Fruit fly (Drosophila melanogaster): ENCODE data around the gene CG1523.

Gene CG1523

DNA sequence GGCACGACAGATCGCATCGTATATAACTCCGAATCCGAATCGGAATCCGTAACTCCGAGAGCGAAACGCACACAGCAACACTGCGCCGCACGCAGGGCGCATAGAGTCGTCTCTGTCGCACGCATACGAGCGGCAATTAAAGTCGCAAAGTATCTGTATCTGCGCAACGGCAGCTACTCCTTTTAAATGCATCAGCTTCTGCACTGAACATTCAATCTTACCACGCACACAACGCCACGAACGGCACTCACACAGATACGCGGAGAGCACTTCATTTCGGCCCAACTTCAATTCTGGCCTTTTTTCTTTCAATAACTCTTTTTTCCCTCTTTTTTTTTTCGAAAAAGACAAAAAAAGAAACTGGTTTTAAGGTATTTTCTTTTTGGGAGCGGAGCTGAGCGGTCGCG lies 38.8 kb upstream of the CG1523 start:
- peak; percentile 25 for TF ChIP-seq h (GFP tag; optimal IDR thresholded peaks at IDR 0.05)
- no peak for TF ChIP-seq br (GFP tag; optimal IDR thresholded peaks at IDR 0.05)
- no peak for TF ChIP-seq Hr78 (GFP tag; optimal IDR thresholded peaks at IDR 0.05)
- TF ChIP-seq dsf (GFP tag; optimal IDR thresholded peaks at IDR 0.05; ENCODE audit: borderline replicate concordance), result no peak
- peak; percentile 81 for TF ChIP-seq Rel (GFP tag; optimal IDR thresholded peaks at IDR 0.05)
- peak; percentile 21 for TF ChIP-seq Rel (tag; optimal IDR thresholded peaks at IDR 0.05)
- TF ChIP-seq fru (GFP tag; optimal IDR thresholded peaks at IDR 0.05), result no peak
- TF ChIP-seq CG9705 (GFP tag; optimal IDR thresholded peaks at IDR 0.05), result peak; percentile 6
- peak; percentile 41 for TF ChIP-seq Hr83 (GFP tag; optimal IDR thresholded peaks at IDR 0.05; ENCODE audit: poor library complexity, severe bottlenecking)
- no peak for TF ChIP-seq Myc (optimal IDR thresholded peaks at IDR 0.05)
- peak; percentile 22 for TF ChIP-seq psq (GFP tag; optimal IDR thresholded peaks at IDR 0.05)
- no peak for TF ChIP-seq Vsx2 (GFP tag; optimal IDR thresholded peaks at IDR 0.05; ENCODE audit: partially characterized antibody)
- TF ChIP-seq CrebA (GFP tag; optimal IDR thresholded peaks at IDR 0.05; ENCODE audit: borderline replicate concordance), result peak; percentile 70
- no peak for TF ChIP-seq GATAd (GFP tag; optimal IDR thresholded peaks at IDR 0.05)
- TF ChIP-seq Mio (GFP tag; optimal IDR thresholded peaks at IDR 0.05), result no peak
- no peak for TF ChIP-seq ey (GFP tag; optimal IDR thresholded peaks at IDR 0.05)
- no peak for TF ChIP-seq CG32264 (GFP tag; optimal IDR thresholded peaks at IDR 0.05)
- TF ChIP-seq lola (GFP tag; optimal IDR thresholded peaks at IDR 0.05), result no peak
- no peak for TF ChIP-seq foxo (GFP tag; optimal IDR thresholded peaks at IDR 0.05)
- no peak for TF ChIP-seq Dfd (GFP tag; optimal IDR thresholded peaks at IDR 0.05)
- no peak for TF ChIP-seq sv (GFP tag; optimal IDR thresholded peaks at IDR 0.05)
- no peak for TF ChIP-seq woc (GFP tag; optimal IDR thresholded peaks at IDR 0.05)
- no peak for TF ChIP-seq dmrt93B (GFP tag; optimal IDR thresholded peaks at IDR 0.05)
- TF ChIP-seq N (GFP tag; optimal IDR thresholded peaks at IDR 0.05), result no peak
- no peak for TF ChIP-seq OdsH (GFP tag; optimal IDR thresholded peaks at IDR 0.05)
- TF ChIP-seq rgr (GFP tag; optimal IDR thresholded peaks at IDR 0.05), result no peak
- TF ChIP-seq jim (GFP tag; optimal IDR thresholded peaks at IDR 0.05), result no peak
- TF ChIP-seq tai (GFP tag; optimal IDR thresholded peaks at IDR 0.05), result no peak
- TF ChIP-seq Jra (GFP tag; optimal IDR thresholded peaks at IDR 0.05), result no peak
- TF ChIP-seq usp (GFP tag; optimal IDR thresholded peaks at IDR 0.05), result no peak
- peak; percentile 4 for TF ChIP-seq Dif (GFP tag; optimal IDR thresholded peaks at IDR 0.05; ENCODE audit: partially characterized antibody)
- TF ChIP-seq Abd-B (GFP tag; optimal IDR thresholded peaks at IDR 0.05), result no peak
- TF ChIP-seq HLH106 (tag; optimal IDR thresholded peaks at IDR 0.05), result no peak
- no peak for TF ChIP-seq Hnf4 (GFP tag; optimal IDR thresholded peaks at IDR 0.05)
- peak; percentile 1 for TF ChIP-seq brk (GFP tag; optimal IDR thresholded peaks at IDR 0.05)
- no peak for TF ChIP-seq pan (optimal IDR thresholded peaks at IDR 0.05)
- peak; percentile 80 for TF ChIP-seq Sp1 (GFP tag; optimal IDR thresholded peaks at IDR 0.05)
- no peak for TF ChIP-seq dl (GFP tag; optimal IDR thresholded peaks at IDR 0.05; ENCODE audit: insufficient read depth in 1 of 2, partially characterized antibody in 2 of 2)
- no peak for TF ChIP-seq sage (GFP tag; optimal IDR thresholded peaks at IDR 0.05)

DNA sequence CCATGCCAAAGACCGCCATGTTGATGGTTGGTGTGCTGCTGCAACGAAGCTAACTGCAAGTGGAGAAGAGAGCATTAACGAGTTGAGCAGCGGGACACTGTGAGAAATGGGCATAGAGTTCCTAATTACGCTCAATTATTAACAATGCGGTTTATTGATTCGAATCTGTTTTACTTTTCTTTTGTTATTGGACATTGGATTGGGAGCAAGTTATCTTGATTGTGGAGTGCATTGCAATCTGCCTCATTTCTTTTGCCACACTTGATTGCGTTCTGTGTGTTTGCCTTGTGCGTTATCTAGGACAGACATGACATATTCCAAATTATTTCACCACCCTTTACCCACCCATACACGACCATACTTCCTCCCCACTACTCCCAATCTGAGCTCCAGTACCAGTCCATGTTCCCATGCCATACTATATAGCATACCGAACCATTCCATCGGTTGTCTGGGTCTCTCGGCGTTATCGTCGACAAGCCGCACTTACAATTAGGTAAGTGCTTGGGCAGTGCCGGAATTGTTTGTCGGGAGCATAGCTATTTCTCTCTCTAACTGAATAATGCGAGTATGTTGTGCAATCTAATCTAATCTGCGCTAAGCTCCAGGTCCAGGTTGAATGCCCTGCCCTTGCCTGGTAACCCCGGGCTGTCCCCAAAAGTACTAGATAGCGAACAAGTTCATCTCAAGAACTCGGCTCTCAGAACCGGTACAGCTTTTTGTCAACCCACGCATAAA lies 38.0 kb upstream of the CG1523 start:
- TF ChIP-seq dl (GFP tag; optimal IDR thresholded peaks at IDR 0.05; ENCODE audit: insufficient read depth in 1 of 2, partially characterized antibody in 2 of 2), result no peak
- TF ChIP-seq psq (GFP tag; optimal IDR thresholded peaks at IDR 0.05), result no peak
- no peak for TF ChIP-seq Hr83 (GFP tag; optimal IDR thresholded peaks at IDR 0.05; ENCODE audit: poor library complexity, severe bottlenecking)
- TF ChIP-seq lola (GFP tag; optimal IDR thresholded peaks at IDR 0.05), result no peak
- TF ChIP-seq Hnf4 (GFP tag; optimal IDR thresholded peaks at IDR 0.05), result peak; percentile 4
- TF ChIP-seq pan (optimal IDR thresholded peaks at IDR 0.05), result no peak
- TF ChIP-seq Rel (GFP tag; optimal IDR thresholded peaks at IDR 0.05), result no peak
- TF ChIP-seq Rel (tag; optimal IDR thresholded peaks at IDR 0.05), result no peak
- TF ChIP-seq usp (GFP tag; optimal IDR thresholded peaks at IDR 0.05), result no peak
- no peak for TF ChIP-seq Jra (GFP tag; optimal IDR thresholded peaks at IDR 0.05)
- TF ChIP-seq ey (GFP tag; optimal IDR thresholded peaks at IDR 0.05), result no peak
- no peak for TF ChIP-seq OdsH (GFP tag; optimal IDR thresholded peaks at IDR 0.05)
- TF ChIP-seq brk (GFP tag; optimal IDR thresholded peaks at IDR 0.05), result no peak
- TF ChIP-seq CG9705 (GFP tag; optimal IDR thresholded peaks at IDR 0.05), result no peak
- TF ChIP-seq Hr78 (GFP tag; optimal IDR thresholded peaks at IDR 0.05), result no peak
- no peak for TF ChIP-seq Vsx2 (GFP tag; optimal IDR thresholded peaks at IDR 0.05; ENCODE audit: partially characterized antibody)
- TF ChIP-seq CG32264 (GFP tag; optimal IDR thresholded peaks at IDR 0.05), result no peak
- TF ChIP-seq h (GFP tag; optimal IDR thresholded peaks at IDR 0.05), result peak; percentile 0
- no peak for TF ChIP-seq tai (GFP tag; optimal IDR thresholded peaks at IDR 0.05)
- peak; percentile 8 for TF ChIP-seq HLH106 (tag; optimal IDR thresholded peaks at IDR 0.05)
- TF ChIP-seq foxo (GFP tag; optimal IDR thresholded peaks at IDR 0.05), result peak in 1 of 2 experiments; percentile 31
- TF ChIP-seq fru (GFP tag; optimal IDR thresholded peaks at IDR 0.05), result peak; percentile 25
- no peak for TF ChIP-seq Myc (optimal IDR thresholded peaks at IDR 0.05)
- no peak for TF ChIP-seq woc (GFP tag; optimal IDR thresholded peaks at IDR 0.05)
- TF ChIP-seq rgr (GFP tag; optimal IDR thresholded peaks at IDR 0.05), result peak; percentile 7
- no peak for TF ChIP-seq sv (GFP tag; optimal IDR thresholded peaks at IDR 0.05)
- TF ChIP-seq dsf (GFP tag; optimal IDR thresholded peaks at IDR 0.05; ENCODE audit: borderline replicate concordance), result no peak
- peak; percentile 10 for TF ChIP-seq br (GFP tag; optimal IDR thresholded peaks at IDR 0.05)
- TF ChIP-seq jim (GFP tag; optimal IDR thresholded peaks at IDR 0.05), result no peak
- no peak for TF ChIP-seq Sp1 (GFP tag; optimal IDR thresholded peaks at IDR 0.05)
